Fruit fly (Drosophila melanogaster) S2 (cell line): ENCODE results near the gene CG42685.

Source experiments
- CG8478 ChIP-seq: fragments of >200 bp; optimal IDR thresholded peaks from 2 replicates; lab custom pipeline; 2018
- CTCF ChIP-seq, 2 experiments: fragments of >200 bp; optimal IDR thresholded peaks; 2 replicates each; lab custom pipeline; 2018

DNA sequence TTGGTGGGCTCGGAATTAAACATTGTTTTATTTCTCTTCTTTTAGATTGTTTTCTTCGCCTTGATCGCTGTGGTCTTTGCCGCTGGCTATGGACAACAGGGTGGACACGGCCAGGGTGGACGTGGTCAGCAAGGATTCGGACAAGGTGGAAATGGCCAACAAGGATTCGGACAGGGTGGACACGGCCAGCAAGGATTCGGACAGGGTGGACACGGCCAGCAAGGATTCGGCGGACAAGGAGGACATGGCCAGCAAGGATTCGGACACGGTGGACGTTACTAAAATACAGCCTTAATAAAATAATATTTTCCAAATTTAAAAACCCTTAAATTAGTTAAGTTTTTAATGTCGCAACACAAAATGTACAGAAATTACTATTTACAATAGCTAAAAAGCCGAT, 13.4 kb upstream of the CG42685 start:
- TF ChIP-seq CTCF (optimal IDR thresholded peaks at IDR 0.05; lab: Kevin White, UChicago): no peak
- no peak for TF ChIP-seq CG8478 (lab: Kevin White, UChicago)
